Worm (Caenorhabditis elegans): ENCODE data around the gene K06A1.2.

- no peak for TF ChIP-seq W03F9.2 (tag; optimal IDR thresholded peaks at IDR 0.05)
- TF ChIP-seq dao-5 (tag; optimal IDR thresholded peaks at IDR 0.05): no peak
- TF ChIP-seq him-1 (tag; optimal IDR thresholded peaks at IDR 0.05): no peak
These were observed 49.3 kb downstream of the K06A1.2 start for ce11 chrII:6493139-6493538.

All from whole organism, L4/young adult.